Fruit fly (Drosophila melanogaster): Measurements from ENCODE around the gene Dmtn.
A peak's percentile ranks its signal among the peaks of the same experiment; 100 is the strongest.

DNA sequence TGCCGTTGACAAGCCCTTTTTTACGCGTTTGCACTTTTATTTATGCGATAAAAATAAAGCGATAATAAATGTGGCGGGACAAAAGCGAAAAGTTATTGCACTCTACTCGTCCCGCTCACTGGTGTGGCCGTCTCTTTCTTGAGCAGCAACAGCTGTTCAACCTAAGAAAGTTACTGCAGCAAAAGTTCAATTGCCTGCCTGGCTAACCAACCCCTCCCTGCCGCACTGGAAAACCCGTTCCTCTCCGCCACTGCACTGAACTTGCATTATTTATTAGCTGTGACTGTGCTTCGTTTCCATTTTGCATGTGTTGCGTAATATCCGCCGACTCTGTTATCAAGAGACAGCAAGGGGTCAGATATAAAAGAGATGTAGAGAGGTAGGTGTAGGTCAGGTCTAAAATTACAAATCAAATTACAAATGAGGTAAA lies 16.0 kb upstream of the Dmtn start:
- TF ChIP-seq CG4496 (GFP tag; IDR thresholded peaks at IDR 0.05): no peak
- no peak for TF ChIP-seq CG12605 (GFP tag; IDR thresholded peaks at IDR 0.05)
- TF ChIP-seq CG17806 (tag; optimal IDR thresholded peaks at IDR 0.05): no peak
- TF ChIP-seq D1 (tag; optimal IDR thresholded peaks at IDR 0.05): no peak
- no peak for TF ChIP-seq CG15710 (tag; optimal IDR thresholded peaks at IDR 0.05)
- no peak for TF ChIP-seq gl (tag; optimal IDR thresholded peaks at IDR 0.05)
- peak; percentile 98 for TF ChIP-seq EcR (GFP tag; optimal IDR thresholded peaks at IDR 0.05)
- TF ChIP-seq CG32121 (GFP tag; IDR thresholded peaks at IDR 0.05): 0 out of 2 replicates have a peak, but pooled peaks have one; percentile 39
- no peak for TF ChIP-seq CG34367 (tag; optimal IDR thresholded peaks at IDR 0.05)
- TF ChIP-seq Pif1A (GFP tag; optimal IDR thresholded peaks at IDR 0.05): peak; percentile 16
- no peak for TF ChIP-seq rn (GFP tag; IDR thresholded peaks at IDR 0.05)
- TF ChIP-seq Pif1B (GFP tag; optimal IDR thresholded peaks at IDR 0.05): no peak
- no peak for TF ChIP-seq CG8301 (tag; optimal IDR thresholded peaks at IDR 0.05)

Measured in whole organism, pupa.